Worm (Caenorhabditis elegans): ENCODE results near the gene ins-31.

- no peak for TF ChIP-seq fkh-10 (GFP tag; optimal IDR thresholded peaks at IDR 0.05)
- no peak for TF ChIP-seq jun-1 (tag; optimal IDR thresholded peaks at IDR 0.05)
- no peak for TF ChIP-seq nhr-23 (tag; optimal IDR thresholded peaks at IDR 0.05)
- TF ChIP-seq unc-62 (GFP tag; optimal IDR thresholded peaks at IDR 0.05): no peak
- TF ChIP-seq ceh-9 (tag; optimal IDR thresholded peaks at IDR 0.05): no peak
- no peak for TF ChIP-seq nhr-28 (tag; optimal IDR thresholded peaks at IDR 0.05)
- no peak for TF ChIP-seq aly-2 (tag; optimal IDR thresholded peaks at IDR 0.05)
- TF ChIP-seq lin-15B (tag; optimal IDR thresholded peaks at IDR 0.05): no peak
- no peak for TF ChIP-seq lin-39 (tag; optimal IDR thresholded peaks at IDR 0.05)
- TF ChIP-seq nhr-237 (tag; optimal IDR thresholded peaks at IDR 0.05): no peak
- TF ChIP-seq mdl-1 (tag; optimal IDR thresholded peaks at IDR 0.05): no peak
Measured at ce11 chrII:3110099-3110498, 16.7 kb upstream of the ins-31 start.

Data from whole organism, L3 larva.